Worm (Caenorhabditis elegans): ENCODE measurements around the gene kgb-2.
A peak's percentile ranks its signal among the peaks of the same experiment; 100 is the strongest.

The kgb-2 gene

DNA sequence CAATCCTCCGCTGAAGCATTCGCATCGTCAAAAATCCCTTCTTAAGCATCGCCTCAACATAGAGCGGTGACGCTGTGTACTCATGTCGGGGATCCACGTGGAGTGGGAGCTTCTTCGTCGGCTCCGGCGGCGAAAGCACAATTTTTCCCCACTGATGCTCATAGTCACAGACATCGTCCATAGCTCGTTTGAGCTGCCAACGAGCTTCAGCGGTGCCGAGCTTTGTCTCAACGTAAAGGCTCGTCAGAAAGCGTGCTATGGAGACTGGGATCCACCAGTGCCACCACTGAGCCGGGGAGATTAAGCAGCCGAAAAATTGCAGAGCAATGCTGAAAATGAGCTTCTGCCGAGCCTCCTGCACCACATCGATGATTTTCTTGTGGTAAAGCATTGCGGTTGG, 15.8 kb upstream of the kgb-2 start:
- TF ChIP-seq snpc-4 (tag; optimal IDR thresholded peaks at IDR 0.05) (no peak), set-16 (GFP tag; IDR thresholded peaks at IDR 0.05) (peak; percentile 57), ceh-82 (tag; optimal IDR thresholded peaks at IDR 0.05) (no peak), php-3 (GFP tag; IDR thresholded peaks at IDR 0.05) (0 out of 2 replicates have a peak, but pooled peaks have one; percentile 22)

ce11 chrIV:3593513-3593912, 13.1 kb upstream of the kgb-2 start, which contains the start of gene taf-2:
taf-2 (minus strand) TSS chrIV:3593613.
- TF ChIP-seq ztf-11 (tag; optimal IDR thresholded peaks at IDR 0.05) (no peak), aha-1 (tag) (peak; percentile 12)

- no peak for TF ChIP-seq nhr-6 (tag; optimal IDR thresholded peaks at IDR 0.05)
- no peak for TF ChIP-seq spr-1 (tag; optimal IDR thresholded peaks at IDR 0.05)
- TF ChIP-seq unc-62 (GFP tag; optimal IDR thresholded peaks at IDR 0.05 in 1 of 2), result peak in 1 of 2 experiments; percentile 97
- no peak for TF ChIP-seq unc-62 (tag; optimal IDR thresholded peaks at IDR 0.05)
Measured at ce11 chrIV:3597356-3597755, 9.2 kb upstream of the kgb-2 start.

ce11 chrIV:3598452-3598851, 8.1 kb upstream of the kgb-2 start, which contains the start of gene Y37E11B.5:
Y37E11B.5 (minus strand) TSS chrIV:3598552.
- TF ChIP-seq nhr-28 (tag; optimal IDR thresholded peaks at IDR 0.05) (no peak), sdz-12 (GFP tag; optimal IDR thresholded peaks at IDR 0.05) (no peak), Y5F2A.4 (GFP tag; optimal IDR thresholded peaks at IDR 0.05) (no peak), aly-2 (tag; optimal IDR thresholded peaks at IDR 0.05) (no peak), saeg-2 (GFP tag; IDR thresholded peaks at IDR 0.05) (no peak), cey-2 (tag; optimal IDR thresholded peaks at IDR 0.05; ENCODE audit: borderline replicate concordance, insufficient read depth) (no peak), nhr-10 (tag; optimal IDR thresholded peaks at IDR 0.05) (no peak), Y75B8A.6 (GFP tag; IDR thresholded peaks at IDR 0.05) (no peak), dmd-8 (GFP tag; IDR thresholded peaks at IDR 0.05) (no peak), F26F4.8 (GFP tag; conservative IDR thresholded peaks at IDR 0.05) (no peak), dmd-9 (GFP tag; IDR thresholded peaks at IDR 0.05) (no peak), daf-16 (GFP tag; optimal IDR thresholded peaks at IDR 0.05) (no peak), daf-16 (tag; optimal IDR thresholded peaks at IDR 0.05) (no peak), spr-1 (tag; optimal IDR thresholded peaks at IDR 0.05) (no peak), D1046.2 (GFP tag; IDR thresholded peaks at IDR 0.05) (no peak), egl-27 (tag; optimal IDR thresholded peaks at IDR 0.05) (no peak)

- TF ChIP-seq mep-1 (tag; optimal IDR thresholded peaks at IDR 0.05), result no peak
- no peak for TF ChIP-seq ceh-44 (GFP tag; IDR thresholded peaks at IDR 0.05)
- TF ChIP-seq nhr-76 (tag; optimal IDR thresholded peaks at IDR 0.05), result no peak
- TF ChIP-seq lir-3 (tag; optimal IDR thresholded peaks at IDR 0.05), result no peak
- peak; percentile 79 for TF ChIP-seq lin-38 (GFP tag; IDR thresholded peaks at IDR 0.05)
- TF ChIP-seq F49E8.2 (tag; optimal IDR thresholded peaks at IDR 0.05; ENCODE audit: borderline replicate concordance), result no peak
Measured at ce11 chrIV:3599126-3599525, 7.5 kb upstream of the kgb-2 start, which contains the start of gene Y37E11B.6. Y37E11B.6 (minus strand) TSS chrIV:3599306.

DNA sequence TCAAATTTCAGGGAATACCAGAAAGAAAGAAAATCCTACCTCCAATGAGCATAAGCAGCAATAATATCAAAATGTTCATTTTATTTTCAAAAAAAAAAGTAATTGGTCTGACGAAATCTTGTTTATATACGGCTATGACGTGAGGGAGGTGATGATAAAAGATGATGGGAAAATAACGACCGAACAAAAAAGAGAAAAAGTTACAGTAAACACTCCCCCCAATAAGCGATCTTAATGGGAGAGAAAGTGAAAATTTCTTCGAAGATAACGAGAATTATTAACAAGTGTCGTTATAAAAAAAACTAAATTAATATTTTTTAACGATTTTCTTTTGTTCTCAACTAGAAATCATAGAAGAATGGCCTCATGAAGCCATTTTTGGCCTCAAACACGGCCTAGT, 6.6 kb upstream of the kgb-2 start, which contains the start of gene Y37E11B.7:
Gene Y37E11B.7, minus strand, starts transcription at position 207 of the 400 bp plus-strand sequence.
- peak in 1 of 2 experiments; percentile 41 for TF ChIP-seq lsy-2 (tag; optimal IDR thresholded peaks at IDR 0.05)
- TF ChIP-seq ceh-32 (tag; optimal IDR thresholded peaks at IDR 0.05; ENCODE audit: poor library complexity), result no peak

Measured in whole organism, L4 larva.